Fruit fly (Drosophila melanogaster) ovary, adult (tissue): ENCODE measurements around the gene Spindly.

Source experiments
- CG17801 ChIP-seq: fragments of 200-800 bp; optimal IDR thresholded peaks from 2 replicates; lab custom pipeline; 2019; ENCODE audit warnings: missing biosample characterization, mild to moderate bottlenecking, missing genetic modification characterization, moderate library complexity; ENCODE audit not compliant: partially characterized antibody

The Spindly gene

dm6 chr2L:3555408-3556058 is 25.4 kb upstream of the Spindly start:
- no peak for TF ChIP-seq CG17801

- TF ChIP-seq CG17801: no peak
Measured at dm6 chr2L:3553902-3554301, 23.8 kb upstream of the Spindly start.

dm6 chr2L:3552773-3553172 is 22.7 kb upstream of the Spindly start:
- no peak for TF ChIP-seq CG17801

- no peak for TF ChIP-seq CG17801
Measured at dm6 chr2L:3550583-3550982, 20.5 kb upstream of the Spindly start.

- TF ChIP-seq CG17801: no peak
Measured at dm6 chr2L:3549742-3550141, 19.6 kb upstream of the Spindly start.

- no peak for TF ChIP-seq CG17801
Measured at dm6 chr2L:3548879-3549278, 18.8 kb upstream of the Spindly start.

- TF ChIP-seq CG17801: no peak
Measured at dm6 chr2L:3547512-3547911, 17.4 kb upstream of the Spindly start.

dm6 chr2L:3545033-3545666 is 15.0 kb upstream of the Spindly start:
- no peak for TF ChIP-seq CG17801

- no peak for TF ChIP-seq CG17801
Measured at dm6 chr2L:3543062-3543461, 12.9 kb upstream of the Spindly start.

- TF ChIP-seq CG17801: no peak
Measured at dm6 chr2L:3539996-3540395, 9.9 kb upstream of the Spindly start.

- no peak for TF ChIP-seq CG17801
Measured at dm6 chr2L:3539412-3539743, 9.3 kb upstream of the Spindly start.

- TF ChIP-seq CG17801: no peak
Measured at dm6 chr2L:3538564-3539411, 8.7 kb upstream of the Spindly start, which contains the start of gene drm. TSS of gene drm (plus strand) at chr2L:3539247.

dm6 chr2L:3534227-3534842 is 4.2 kb upstream of the Spindly start:
- no peak for TF ChIP-seq CG17801

dm6 chr2L:3532973-3533525 is 2.9 kb upstream of the Spindly start:
- TF ChIP-seq CG17801: no peak

- no peak for TF ChIP-seq CG17801
Measured at dm6 chr2L:3524729-3525181, 5.4 kb downstream of the Spindly start, which contains the start of gene CG8852. TSS of gene CG8852 (plus strand) at chr2L:3525131.

dm6 chr2L:3523956-3524355 is 6.2 kb downstream of the Spindly start, which contains the start of gene Sr-CIV:
TSS of gene Sr-CIV (minus strand) at chr2L:3524056.
- TF ChIP-seq CG17801: no peak

- no peak for TF ChIP-seq CG17801
Measured at dm6 chr2L:3519551-3519950, 10.6 kb downstream of the Spindly start, which contains the start of the genes CG3213 and CG8851. TSS of gene CG3213 (minus strand) at chr2L:3519651. TSS of gene CG8851 (plus strand) at chr2L:3519677.
